Worm (Caenorhabditis elegans) whole organism, L4 larva: ENCODE measurements around the gene tomm-70.

Source experiments
- F10B5.3 ChIP-seq: sonication (generic microtip); optimal IDR thresholded peaks from 2 replicates; lab custom pipeline; 2016; ENCODE audit warnings: mild to moderate bottlenecking, missing genetic modification characterization, missing compliant biosample characterization
- F37D6.2 ChIP-seq: sonication (generic microtip); optimal IDR thresholded peaks from 2 replicates; lab custom pipeline; 2016; ENCODE audit warnings: mild to moderate bottlenecking, missing genetic modification characterization, missing compliant biosample characterization
- T20F7.1 ChIP-seq: fragments of 200-800 bp; sonication (Bioruptor generic); optimal IDR thresholded peaks from 2 replicates; lab custom pipeline; 2018; ENCODE audit warnings: mild to moderate bottlenecking, missing genetic modification characterization, missing compliant biosample characterization
- T26A8.4 ChIP-seq: fragments of 200-800 bp; sonication (Bioruptor generic); IDR thresholded peaks from 2 replicates; pipeline ENCODE4 v1.3.6; 2022; ENCODE audit warnings: missing genetic modification characterization, missing compliant biosample characterization
- Y5F2A.4 ChIP-seq: fragments of 200-800 bp; sonication (Bioruptor generic); optimal IDR thresholded peaks from 2 replicates; lab custom pipeline; 2018; ENCODE audit warnings: mild to moderate bottlenecking, missing genetic modification characterization, missing compliant biosample characterization
- arid-1 ChIP-seq: fragments of 200-800 bp; sonication (Bioruptor generic); conservative IDR thresholded peaks from 2 replicates; pipeline ENCODE4 v1.3.6; 2022; ENCODE audit warnings: missing genetic modification reagents, missing genetic modification characterization, missing compliant biosample characterization
- attf-4 ChIP-seq: sonication (generic microtip); optimal IDR thresholded peaks from 3 replicates; lab custom pipeline; 2017; ENCODE audit warnings: missing biosample characterization, missing genetic modification characterization
- ceh-82 ChIP-seq: sonication (generic microtip); optimal IDR thresholded peaks from 2 replicates; lab custom pipeline; 2017; ENCODE audit warnings: missing biosample characterization, missing genetic modification characterization
- daf-16 ChIP-seq, 3 experiments: sonication (generic microtip); optimal IDR thresholded peaks; 2 replicates each; lab custom pipeline; 2016 to 2017; ENCODE audit warnings: missing genetic modification characterization in 3 of 3, missing genetic modification reagents in 3 of 3, mild to moderate bottlenecking in 2 of 3, missing compliant biosample characterization in 2 of 3, missing biosample characterization in 1 of 3, moderate library complexity in 1 of 3
- dmd-6 ChIP-seq: fragments of 200-800 bp; sonication (Bioruptor generic); IDR thresholded peaks from 2 replicates; pipeline ENCODE4 v1.3.6; 2022; ENCODE audit warnings: missing genetic modification reagents, missing genetic modification characterization, missing compliant biosample characterization
- dmd-8 ChIP-seq: fragments of 200-800 bp; sonication (Bioruptor generic); IDR thresholded peaks from 2 replicates; pipeline ENCODE4 v1.3.6; 2022; ENCODE audit warnings: missing genetic modification characterization, missing compliant biosample characterization
- dpl-1 ChIP-seq: fragments of 150-350 bp; optimal IDR thresholded peaks from 2 replicates; lab custom pipeline; 2014; ENCODE audit warnings: missing biosample characterization, missing genetic modification reagents, missing genetic modification characterization
- dve-1 ChIP-seq: sonication (generic microtip); optimal IDR thresholded peaks from 2 replicates; lab custom pipeline; 2017; ENCODE audit warnings: antibody characterized with exemption, mild to moderate bottlenecking, missing genetic modification characterization, missing compliant biosample characterization; ENCODE audit not compliant: insufficient read depth
- egl-43 ChIP-seq: fragments of 200-800 bp; sonication (Bioruptor generic); IDR thresholded peaks from 2 replicates; pipeline ENCODE4 v1.3.6; 2022; ENCODE audit warnings: missing genetic modification reagents, missing genetic modification characterization, missing compliant biosample characterization
- gei-8 ChIP-seq: fragments of 200-800 bp; sonication (Bioruptor generic); optimal IDR thresholded peaks from 2 replicates; lab custom pipeline; 2018; ENCODE audit warnings: mild to moderate bottlenecking, missing genetic modification characterization, missing compliant biosample characterization
- hif-1 ChIP-seq, 2 experiments: sonication (generic microtip); optimal IDR thresholded peaks; 2 replicates each; lab custom pipeline; 2016 to 2017; ENCODE audit warnings: missing compliant biosample characterization in 2 of 2, missing genetic modification characterization in 2 of 2, missing genetic modification reagents in 2 of 2, missing genotype in 2 of 2, mild to moderate bottlenecking in 1 of 2
- hlh-30 ChIP-seq: sonication (generic microtip); optimal IDR thresholded peaks from 2 replicates; lab custom pipeline; 2017; ENCODE audit warnings: antibody characterized with exemption, mild to moderate bottlenecking, missing genetic modification characterization, missing compliant biosample characterization; ENCODE audit not compliant: insufficient read depth
- hmg-1.1 ChIP-seq: fragments of 200-800 bp; sonication (Bioruptor generic); IDR thresholded peaks from 2 replicates; pipeline ENCODE4 v1.3.6; 2022; ENCODE audit warnings: missing genetic modification reagents, missing genetic modification characterization, missing compliant biosample characterization
- lin-13 ChIP-seq: fragments of 150-350 bp; optimal IDR thresholded peaks from 2 replicates; lab custom pipeline; 2014; ENCODE audit warnings: missing biosample characterization, missing genetic modification reagents, missing genetic modification characterization
- lin-15B ChIP-seq: fragments of 150-350 bp; sonication (generic microtip); optimal IDR thresholded peaks from 3 replicates; lab custom pipeline; 2014; ENCODE audit warnings: missing biosample characterization, missing genetic modification characterization
- mdl-1 ChIP-seq, 2 experiments: fragments of 150-350 bp in 1 of 2; sonication (generic microtip) in 1 of 2; optimal IDR thresholded peaks; 2 replicates each; lab custom pipeline; 2014 to 2017; ENCODE audit warnings: missing biosample characterization in 2 of 2, missing genetic modification characterization in 2 of 2
- mes-2 ChIP-seq: sonication (generic microtip); optimal IDR thresholded peaks from 2 replicates; lab custom pipeline; 2016; ENCODE audit warnings: missing genotype, mild to moderate bottlenecking, missing genetic modification characterization, missing compliant biosample characterization; ENCODE audit not compliant: poor library complexity, severe bottlenecking
- nhr-111 ChIP-seq: fragments of 200-800 bp; sonication (Bioruptor generic); optimal IDR thresholded peaks from 2 replicates; lab custom pipeline; 2018; ENCODE audit warnings: mild to moderate bottlenecking, missing genetic modification characterization, missing compliant biosample characterization
- nhr-237 ChIP-seq: sonication (generic microtip); optimal IDR thresholded peaks from 2 replicates; lab custom pipeline; 2017; ENCODE audit warnings: missing biosample characterization, missing genetic modification characterization
- nhr-25 ChIP-seq: sonication (generic microtip); optimal IDR thresholded peaks from 2 replicates; lab custom pipeline; 2017; ENCODE audit warnings: missing genetic modification characterization, mild to moderate bottlenecking, missing compliant biosample characterization, antibody characterized with exemption, moderate library complexity, borderline replicate concordance; ENCODE audit not compliant: insufficient read depth
- nhr-28 ChIP-seq: fragments of 150-350 bp; optimal IDR thresholded peaks from 2 replicates; lab custom pipeline; 2014; ENCODE audit warnings: missing biosample characterization, missing genetic modification characterization
- nhr-6 ChIP-seq: fragments of 150-350 bp; optimal IDR thresholded peaks from 2 replicates; lab custom pipeline; 2014; ENCODE audit warnings: missing biosample characterization, missing genetic modification characterization
- nhr-76 ChIP-seq: fragments of 150-350 bp; optimal IDR thresholded peaks from 2 replicates; lab custom pipeline; 2014; ENCODE audit warnings: missing biosample characterization, missing genetic modification characterization
- pha-4 ChIP-seq, 2 experiments: fragments of 150-350 bp in 1 of 2; fragments of 200-800 bp in 1 of 2; sonication (Bioruptor generic) in 1 of 2; IDR thresholded peaks in 1 of 2; optimal IDR thresholded peaks in 1 of 2; 2 replicates each; pipeline versions ENCODE4 v1.3.6 to Lab custom; 2014 to 2022; ENCODE audit warnings: missing genetic modification characterization in 2 of 2, missing genetic modification reagents in 2 of 2, missing biosample characterization in 1 of 2, missing compliant biosample characterization in 1 of 2
- pqm-1 ChIP-seq: sonication (generic microtip); optimal IDR thresholded peaks from 2 replicates; lab custom pipeline; 2017; ENCODE audit warnings: missing biosample characterization, missing genetic modification characterization
- rbr-2 ChIP-seq: sonication (generic microtip); optimal IDR thresholded peaks from 2 replicates; lab custom pipeline; 2016; ENCODE audit warnings: missing genotype, missing genetic modification characterization, missing compliant biosample characterization
- snpc-4 ChIP-seq: fragments of 150-350 bp; optimal IDR thresholded peaks from 2 replicates; lab custom pipeline; 2014; ENCODE audit warnings: missing biosample characterization, missing genetic modification characterization
- tra-1 ChIP-seq: fragments of 200-800 bp; sonication (Bioruptor generic); IDR thresholded peaks from 2 replicates; pipeline ENCODE4 v1.3.6; 2022; ENCODE audit warnings: missing genetic modification reagents, missing genetic modification characterization, missing compliant biosample characterization
- unc-62 ChIP-seq, 3 experiments: fragments of 150-350 bp in 1 of 3; sonication (generic microtip); optimal IDR thresholded peaks in 2 of 3; peaks in 1 of 3; 1 replicate in 1 of 3; 2 replicates in 2 of 3; lab custom pipeline; 2014 to 2017; ENCODE audit warnings: missing biosample characterization in 3 of 3, missing genetic modification characterization in 3 of 3, missing genetic modification reagents in 3 of 3, missing genotype in 1 of 3
- vab-7 ChIP-seq: fragments of 200-800 bp; sonication (Bioruptor generic); IDR thresholded peaks from 2 replicates; pipeline ENCODE4 v1.3.6; 2022; ENCODE audit warnings: missing genetic modification reagents, missing genetic modification characterization, missing compliant biosample characterization

tomm-70 gene

DNA sequence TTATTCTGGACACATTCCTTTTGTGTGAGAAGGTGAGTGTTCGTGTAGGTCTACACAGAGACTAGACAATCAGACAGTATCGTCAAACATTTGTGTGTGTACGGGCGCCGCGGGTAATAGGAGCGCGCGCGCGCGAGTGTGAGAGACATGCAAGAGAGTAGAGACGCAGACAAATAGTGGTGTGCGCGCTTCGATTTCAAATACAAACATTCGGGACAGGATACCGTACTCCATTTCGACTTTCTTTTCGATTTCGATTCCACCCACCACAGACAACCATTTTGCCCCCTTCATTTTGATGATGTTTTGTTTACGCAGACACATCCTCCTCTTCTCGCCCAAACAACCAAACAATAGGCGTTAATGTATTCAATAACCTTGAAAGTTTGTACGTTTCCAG lies 40.2 kb upstream of the tomm-70 start (continued):
- TF ChIP-seq nhr-6 (tag; lab: Kevin White, UChicago) = peak; percentile 40
- TF ChIP-seq gei-8 (GFP tag; lab: Kevin White, UChicago) = peak; percentile 42
- TF ChIP-seq tra-1 = peak; percentile 75; the same call in 1 of the 2 replicates
- peak; percentile 64 for TF ChIP-seq hmg-1.1 (GFP tag; lab: Robert Waterston, UW)
- TF ChIP-seq F10B5.3 (tag; lab: Kevin White, UChicago) = peak; percentile 16
- TF ChIP-seq lin-15B (tag; lab: Kevin White, UChicago) = no peak
- peak; percentile 69 for TF ChIP-seq arid-1 (GFP tag; lab: Robert Waterston, UW)
- peak; percentile 89 for TF ChIP-seq nhr-25 (tag; lab: Kevin White, UChicago)
- no peak for TF ChIP-seq daf-16 (GFP tag; optimal IDR thresholded peaks at IDR 0.05; lab: Kevin White, UChicago)
- peak; percentile 53 for TF ChIP-seq daf-16 (tag; optimal IDR thresholded peaks at IDR 0.05; lab: Kevin White, UChicago)
- TF ChIP-seq dve-1 (tag; lab: Kevin White, UChicago) = peak; percentile 77
- TF ChIP-seq hlh-30 = peak; percentile 79
- peak; percentile 39 for TF ChIP-seq T20F7.1
- TF ChIP-seq nhr-28 (tag; lab: Kevin White, UChicago) = peak; percentile 99
- TF ChIP-seq pqm-1 (tag; lab: Kevin White, UChicago) = peak; percentile 62
- TF ChIP-seq pha-4 (GFP tag; IDR thresholded peaks at IDR 0.05; lab: Robert Waterston, UW) = peak; percentile 58; the same call in 1 of the 2 replicates
- TF ChIP-seq pha-4 (tag; optimal IDR thresholded peaks at IDR 0.05; lab: Kevin White, UChicago) = peak; percentile 91
- TF ChIP-seq attf-4 (tag; lab: Kevin White, UChicago) = no peak
- TF ChIP-seq lin-13 (GFP tag; lab: Kevin White, UChicago) = peak; percentile 25
- peak; percentile 38 to 80 for TF ChIP-seq mdl-1 (tag; optimal IDR thresholded peaks at IDR 0.05; lab: Kevin White, UChicago)
- TF ChIP-seq vab-7 = 0 out of 2 replicates have a peak, but pooled peaks have one; percentile 38
- TF ChIP-seq hif-1 (tag; optimal IDR thresholded peaks at IDR 0.05; lab: Kevin White, UChicago) = peak in 1 of 2 experiments; percentile 55
- TF ChIP-seq dpl-1 (GFP tag; lab: Kevin White, UChicago) = peak; percentile 47
- peak; percentile 80 for TF ChIP-seq egl-43
- TF ChIP-seq snpc-4 (tag; lab: Kevin White, UChicago) = no peak

ce11 chrIII:8792251-8792650 lies 37.7 kb upstream of the tomm-70 start, which contains the start of gene ztf-1:
TSS of gene ztf-1 (minus strand) at chrIII:8792351.
- TF ChIP-seq lin-15B (tag; lab: Kevin White, UChicago) (no peak), unc-62 (GFP tag; optimal IDR thresholded peaks at IDR 0.05 in 1 of 2; lab: Kevin White, UChicago) (peak in 1 of 2 experiments; percentile 69), unc-62 (tag; optimal IDR thresholded peaks at IDR 0.05; lab: Kevin White, UChicago) (no peak), pha-4 (GFP tag; IDR thresholded peaks at IDR 0.05; lab: Robert Waterston, UW) (no peak), pha-4 (tag; optimal IDR thresholded peaks at IDR 0.05; lab: Kevin White, UChicago) (no peak), Y5F2A.4 (GFP tag; lab: Kevin White, UChicago) (no peak)
- TF ChIP-seq, all 104 proteins: peak for 1

DNA sequence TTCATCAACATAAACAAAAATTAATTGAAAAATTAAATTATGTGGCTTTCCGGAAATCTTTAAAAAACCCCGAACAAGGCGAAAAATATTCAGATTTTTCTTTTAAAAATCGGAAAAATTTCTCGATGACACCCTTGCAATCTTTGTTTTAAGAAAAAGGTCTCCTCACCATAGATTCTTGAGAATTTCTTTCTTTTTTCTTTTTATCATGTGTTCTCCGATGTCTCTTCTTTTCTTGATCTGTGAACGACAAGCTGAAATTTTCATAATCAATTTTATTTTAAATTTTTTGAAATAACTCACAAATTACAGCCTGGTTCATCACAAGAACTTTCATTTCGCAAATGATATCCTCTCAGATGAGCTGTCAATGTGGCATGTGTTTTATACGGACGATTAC lies 36.7 kb upstream of the tomm-70 start, which contains the start of the genes zfp-1 and F54F2.14:
zfp-1 (plus strand) TSS at position 301 of the 400 bp plus-strand sequence.
F54F2.14 (plus strand) TSS at position 312 of the 400 bp plus-strand sequence.
- TF ChIP-seq nhr-237 = no peak
- no peak for TF ChIP-seq F37D6.2 (tag; lab: Kevin White, UChicago)
- TF ChIP-seq dmd-8 (GFP tag; lab: Robert Waterston, UW) = no peak
- no peak for TF ChIP-seq nhr-28 (tag; lab: Kevin White, UChicago)
- TF ChIP-seq nhr-76 (tag; lab: Kevin White, UChicago) = no peak
- TF ChIP-seq T26A8.4 (GFP tag; lab: Robert Waterston, UW) = no peak
- no peak for TF ChIP-seq rbr-2 (tag; lab: Kevin White, UChicago)
- TF ChIP-seq ceh-82 (tag; lab: Kevin White, UChicago) = no peak
- TF ChIP-seq mes-2 = no peak
- no peak for TF ChIP-seq nhr-111 (GFP tag; lab: Kevin White, UChicago)
- TF ChIP-seq dmd-6 = no peak
